Worm (Caenorhabditis elegans) whole organism, L1 larva: Measurements from ENCODE around the gene ire-1.

Source experiments
- C16A3.4 ChIP-seq: fragments of 150-350 bp; optimal IDR thresholded peaks from 2 replicates; lab custom pipeline; 2014; ENCODE audit warnings: missing biosample characterization, missing genetic modification characterization
- Y116A8C.19 ChIP-seq: sonication (generic microtip); optimal IDR thresholded peaks from 2 replicates; lab custom pipeline; 2016; ENCODE audit warnings: missing compliant biosample characterization, missing genetic modification characterization, borderline replicate concordance
- alr-1 ChIP-seq: fragments of 200-800 bp; sonication (Bioruptor generic); optimal IDR thresholded peaks from 2 replicates; lab custom pipeline; 2018; ENCODE audit warnings: borderline replicate concordance, mild to moderate bottlenecking, missing genetic modification characterization, missing compliant biosample characterization
- dpl-1 ChIP-seq, 3 experiments: fragments of 150-350 bp in 2 of 3; sonication (generic microtip) in 1 of 3; optimal IDR thresholded peaks; 2 replicates each; lab custom pipeline; 2014 to 2017; ENCODE audit warnings: missing biosample characterization in 3 of 3, missing genetic modification characterization in 3 of 3, missing genetic modification reagents in 3 of 3
- lir-3 ChIP-seq: sonication (generic microtip); optimal IDR thresholded peaks from 2 replicates; lab custom pipeline; 2016; ENCODE audit warnings: mild to moderate bottlenecking, missing genetic modification characterization, moderate library complexity, missing compliant biosample characterization; ENCODE audit not compliant: poor library complexity
- nhr-11 ChIP-seq: fragments of 150-350 bp; optimal IDR thresholded peaks from 2 replicates; lab custom pipeline; 2014; ENCODE audit warnings: missing biosample characterization, missing genetic modification characterization
- pqm-1 ChIP-seq: sonication (generic microtip); optimal IDR thresholded peaks from 3 replicates; lab custom pipeline; 2017; ENCODE audit warnings: missing biosample characterization, missing genetic modification characterization
- sox-4 ChIP-seq: sonication (generic microtip); optimal IDR thresholded peaks from 2 replicates; lab custom pipeline; 2016; ENCODE audit warnings: missing genetic modification characterization, missing compliant biosample characterization
- tlp-1 ChIP-seq: fragments of 150-350 bp; optimal IDR thresholded peaks from 2 replicates; lab custom pipeline; 2014; ENCODE audit warnings: missing biosample characterization, missing genetic modification characterization
- unc-30 ChIP-seq: sonication (generic microtip); optimal IDR thresholded peaks from 2 replicates; lab custom pipeline; 2017; ENCODE audit warnings: missing biosample characterization, missing genetic modification characterization
- unc-62 ChIP-seq: fragments of 150-350 bp; optimal IDR thresholded peaks from 2 replicates; lab custom pipeline; 2014; ENCODE audit warnings: missing biosample characterization, missing genetic modification reagents, missing genetic modification characterization
- unc-98 ChIP-seq: fragments of 200-800 bp; sonication (Bioruptor generic); IDR thresholded peaks from 2 replicates; pipeline ENCODE4 v1.3.6; 2022; ENCODE audit warnings: missing genetic modification characterization, missing compliant biosample characterization
- ztf-11 ChIP-seq, 2 experiments: sonication (generic microtip); optimal IDR thresholded peaks; 2 replicates each; lab custom pipeline; 2016 to 2017; ENCODE audit warnings: missing genetic modification characterization in 2 of 2, missing biosample characterization in 1 of 2, missing compliant biosample characterization in 1 of 2

DNA sequence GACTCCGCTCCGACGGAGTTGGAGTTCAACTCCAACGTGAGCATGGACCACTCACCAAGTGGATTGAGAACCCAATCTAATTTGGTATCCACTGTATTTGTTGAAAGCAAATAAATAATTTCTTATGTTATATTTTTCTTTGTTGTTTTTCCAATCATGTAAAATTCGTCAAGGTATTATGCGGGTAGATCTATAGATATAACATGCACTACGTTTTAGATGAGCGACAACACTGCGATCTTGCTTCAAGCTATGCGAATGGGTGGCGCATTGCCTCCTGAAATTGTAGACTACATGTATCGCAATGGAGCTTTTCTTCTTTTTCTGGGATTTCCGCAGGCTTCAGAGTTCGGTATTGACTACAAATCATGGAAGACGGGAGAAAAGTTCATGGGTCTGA, 19.8 kb upstream of the ire-1 start, which contains the start of gene F10B5.2:
- TF ChIP-seq unc-98 (no peak), tlp-1 (no peak), ztf-11 (tag; optimal IDR thresholded peaks at IDR 0.05; lab: Kevin White, UChicago) (no peak), pqm-1 (no peak), C16A3.4 (tag; lab: Kevin White, UChicago) (no peak), sox-4 (no peak), dpl-1 (GFP tag; optimal IDR thresholded peaks at IDR 0.05; lab: Kevin White, UChicago) (no peak), nhr-11 (no peak), unc-30 (tag; lab: Kevin White, UChicago) (no peak), alr-1 (tag; lab: Kevin White, UChicago) (no peak), lir-3 (tag; lab: Kevin White, UChicago) (no peak), unc-62 (no peak), Y116A8C.19 (tag; lab: Kevin White, UChicago) (no peak)
